Fruit fly (Drosophila melanogaster): ENCODE measurements around the gene kmr.

Gene kmr

dm6 chr3R:13724029-13724638 is 9.1 kb downstream of the kmr start:
- TF ChIP-seq CG8478 (optimal IDR thresholded peaks at IDR 0.05) (no peak), CTCF (optimal IDR thresholded peaks at IDR 0.05) (no peak)

DNA sequence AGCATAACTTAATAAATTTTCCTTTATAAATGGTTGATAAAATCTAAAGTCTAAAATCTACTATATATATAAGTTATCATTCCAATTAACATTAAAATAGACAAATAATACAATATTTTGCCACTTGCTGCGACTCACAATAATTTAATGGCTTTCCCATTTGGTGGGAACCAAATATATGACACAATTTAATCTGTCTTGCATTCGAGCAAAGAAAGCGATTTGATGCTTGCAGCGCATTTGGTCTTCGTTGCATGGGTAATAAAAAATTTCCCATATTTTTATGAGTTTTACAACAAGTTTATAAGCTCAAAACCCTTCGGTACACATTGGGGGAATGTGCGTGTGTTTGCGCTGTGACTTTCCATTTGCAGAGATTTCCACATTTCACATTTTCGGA is 11.8 kb downstream of the kmr start:
- TF ChIP-seq CTCF (optimal IDR thresholded peaks at IDR 0.05): no peak

- TF ChIP-seq CG8478 (optimal IDR thresholded peaks at IDR 0.05): no peak
- no peak for TF ChIP-seq CTCF (optimal IDR thresholded peaks at IDR 0.05)
Measured at dm6 chr3R:13728897-13729296, 13.9 kb downstream of the kmr start.

DNA sequence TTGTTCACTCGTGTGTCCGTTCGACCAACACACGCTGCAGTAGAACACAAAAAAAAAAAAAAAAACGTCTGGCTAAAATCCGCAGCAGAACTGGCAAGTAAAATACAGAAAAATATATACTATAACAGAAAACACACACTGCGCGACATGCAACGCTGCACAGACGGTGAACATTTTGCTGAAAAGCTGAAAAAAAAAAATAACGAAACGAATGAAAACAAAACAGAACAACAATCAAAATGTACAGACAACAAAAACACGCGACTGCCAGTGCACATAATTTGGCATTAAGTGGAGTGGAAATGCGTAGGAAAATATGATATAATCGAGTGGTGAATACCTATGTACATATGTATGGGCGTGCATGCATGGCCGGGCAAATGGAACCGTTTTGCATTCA is 15.0 kb downstream of the kmr start:
- TF ChIP-seq CG8478 (optimal IDR thresholded peaks at IDR 0.05): no peak
- no peak for TF ChIP-seq CTCF (optimal IDR thresholded peaks at IDR 0.05)

DNA sequence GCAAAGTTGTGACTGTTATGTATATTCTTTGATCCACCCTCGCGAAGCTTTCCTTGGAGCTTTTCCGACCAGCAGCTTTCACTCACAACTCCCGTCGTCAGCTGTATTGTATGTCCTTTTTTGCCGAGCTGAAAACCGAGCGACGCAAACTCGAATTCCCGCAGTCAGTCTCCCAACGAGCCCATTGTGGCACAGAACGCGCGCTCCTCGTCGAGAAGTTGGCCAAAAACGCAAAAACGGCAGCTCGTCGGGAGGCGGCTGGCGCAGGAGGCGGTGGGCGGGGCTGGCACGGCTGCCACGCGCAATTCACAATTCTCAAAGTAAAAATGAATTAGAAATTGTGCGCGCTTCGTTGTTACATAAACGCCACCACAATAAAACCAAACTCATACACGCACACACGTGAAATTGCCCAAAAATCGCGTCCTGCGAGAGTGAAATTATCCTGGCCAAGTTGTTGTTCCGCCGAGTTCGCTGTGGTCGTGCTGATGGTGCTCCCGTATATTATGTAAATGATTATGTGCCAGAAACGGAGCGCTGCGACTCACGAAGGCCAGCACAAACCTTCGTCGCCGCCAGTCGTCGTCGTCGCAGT is 20.4 kb downstream of the kmr start:
- TF ChIP-seq CTCF (optimal IDR thresholded peaks at IDR 0.05): no peak

DNA sequence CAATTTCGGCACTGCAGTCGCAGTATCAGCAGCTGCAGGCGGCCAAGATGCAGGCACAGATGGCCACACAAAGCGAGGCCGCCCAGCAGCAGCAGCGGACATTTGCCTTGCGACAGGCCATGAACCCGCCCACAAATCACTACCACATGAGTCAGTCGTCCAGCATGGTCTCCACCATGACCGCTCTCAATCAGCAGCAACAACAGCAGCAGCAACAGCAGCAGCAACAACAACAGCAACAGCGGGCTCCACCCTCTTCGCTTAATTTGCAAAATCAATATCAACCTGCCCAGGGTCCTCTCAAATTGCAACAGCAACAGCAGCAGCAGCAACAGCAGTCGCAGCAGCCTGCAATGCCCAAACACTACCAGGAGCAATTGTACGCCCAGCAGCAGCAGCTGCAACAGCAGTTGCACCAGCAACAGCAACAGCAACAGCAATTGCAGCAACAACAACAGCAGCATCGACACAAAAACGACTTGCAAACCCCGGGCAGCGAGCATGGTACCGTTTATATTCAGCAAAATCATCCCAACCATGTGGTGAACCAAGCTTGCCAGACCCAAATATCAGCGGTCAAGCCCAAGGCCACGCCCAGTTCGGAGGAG is 31.2 kb downstream of the kmr start:
- TF ChIP-seq CG8478 (optimal IDR thresholded peaks at IDR 0.05): no peak
- no peak for TF ChIP-seq CTCF (optimal IDR thresholded peaks at IDR 0.05)

DNA sequence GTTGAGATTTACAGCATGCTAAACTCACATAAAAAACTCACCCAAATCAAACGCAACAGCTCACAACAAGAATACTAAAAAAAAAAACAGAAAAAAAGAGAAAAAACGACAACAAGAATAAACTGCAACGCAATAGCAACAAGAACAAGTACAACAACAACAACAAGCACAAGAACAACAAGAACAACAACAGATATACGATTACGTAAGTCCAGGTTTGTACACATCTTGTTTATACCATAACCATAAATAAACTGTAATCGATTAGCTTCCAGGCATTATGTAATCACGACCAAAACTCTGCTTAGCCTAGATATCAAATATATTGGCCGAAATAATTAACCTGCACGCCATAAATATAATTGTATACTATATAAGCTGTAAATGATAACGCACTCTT is 46.6 kb downstream of the kmr start:
- no peak for TF ChIP-seq CTCF (optimal IDR thresholded peaks at IDR 0.05)
- TF ChIP-seq CG8478 (optimal IDR thresholded peaks at IDR 0.05): no peak

- TF ChIP-seq CTCF (optimal IDR thresholded peaks at IDR 0.05) (no peak), CG8478 (optimal IDR thresholded peaks at IDR 0.05) (no peak)
Measured at dm6 chr3R:13765001-13765400, 50.0 kb downstream of the kmr start.

- TF ChIP-seq CTCF (optimal IDR thresholded peaks at IDR 0.05) (no peak), CG8478 (optimal IDR thresholded peaks at IDR 0.05) (no peak)
Measured at dm6 chr3R:13765456-13765855, 50.4 kb downstream of the kmr start, which contains the start of gene CG9312. TSS of gene CG9312 (plus strand) at chr3R:13765756.

dm6 chr3R:13767239-13767638 is 52.2 kb downstream of the kmr start, which contains the start of gene Cht5:
TSS of gene Cht5 (plus strand) at chr3R:13767549.
- no peak for TF ChIP-seq CG8478 (optimal IDR thresholded peaks at IDR 0.05)
- no peak for TF ChIP-seq CTCF (optimal IDR thresholded peaks at IDR 0.05)

dm6 chr3R:13771195-13771594 is 56.2 kb downstream of the kmr start, which contains the start of gene CG9297:
TSS of gene CG9297 (plus strand) at chr3R:13771495.
- TF ChIP-seq CG8478 (optimal IDR thresholded peaks at IDR 0.05) (no peak), CTCF (optimal IDR thresholded peaks at IDR 0.05) (no peak)

DNA sequence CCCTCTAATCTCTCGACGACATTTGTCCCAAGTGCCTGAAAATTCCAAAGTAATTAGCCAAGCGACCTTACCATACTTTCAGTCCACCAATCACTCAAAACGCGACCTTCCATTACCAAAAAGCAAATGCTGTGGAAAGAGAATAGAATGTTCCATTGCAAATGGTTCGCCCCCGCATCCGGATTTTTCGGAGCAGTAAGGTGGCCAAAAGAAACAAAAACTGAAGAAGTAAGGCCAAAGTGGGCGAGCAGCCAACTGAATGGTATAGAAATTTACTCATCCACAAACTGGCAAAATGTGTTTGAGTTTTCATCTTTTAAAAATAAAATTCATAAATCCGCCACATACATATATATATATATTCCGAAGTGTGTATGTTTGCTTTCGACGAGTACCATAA is 58.3 kb downstream of the kmr start:
- no peak for TF ChIP-seq CG8478 (optimal IDR thresholded peaks at IDR 0.05)
- no peak for TF ChIP-seq CTCF (optimal IDR thresholded peaks at IDR 0.05)

- TF ChIP-seq CTCF (optimal IDR thresholded peaks at IDR 0.05) (no peak), CG8478 (optimal IDR thresholded peaks at IDR 0.05) (no peak)
Measured at dm6 chr3R:13779241-13779683, 64.3 kb downstream of the kmr start, which contains the start of the genes CG42375 and CG9288. TSS of gene CG42375 (plus strand) at chr3R:13779624. TSS of gene CG9288 (plus strand) at chr3R:13779624.

dm6 chr3R:13780769-13781168 is 65.8 kb downstream of the kmr start, which contains the start of gene CG9286:
TSS of gene CG9286 (plus strand) at chr3R:13780964.
- TF ChIP-seq CG8478 (optimal IDR thresholded peaks at IDR 0.05) (no peak), CTCF (optimal IDR thresholded peaks at IDR 0.05) (no peak)

- TF ChIP-seq CG8478 (optimal IDR thresholded peaks at IDR 0.05): no peak
- TF ChIP-seq CTCF (optimal IDR thresholded peaks at IDR 0.05): no peak
Measured at dm6 chr3R:13782035-13782434, 67.0 kb downstream of the kmr start, which contains the start of gene Dip-B. TSS of gene Dip-B (plus strand) at chr3R:13782288.

DNA sequence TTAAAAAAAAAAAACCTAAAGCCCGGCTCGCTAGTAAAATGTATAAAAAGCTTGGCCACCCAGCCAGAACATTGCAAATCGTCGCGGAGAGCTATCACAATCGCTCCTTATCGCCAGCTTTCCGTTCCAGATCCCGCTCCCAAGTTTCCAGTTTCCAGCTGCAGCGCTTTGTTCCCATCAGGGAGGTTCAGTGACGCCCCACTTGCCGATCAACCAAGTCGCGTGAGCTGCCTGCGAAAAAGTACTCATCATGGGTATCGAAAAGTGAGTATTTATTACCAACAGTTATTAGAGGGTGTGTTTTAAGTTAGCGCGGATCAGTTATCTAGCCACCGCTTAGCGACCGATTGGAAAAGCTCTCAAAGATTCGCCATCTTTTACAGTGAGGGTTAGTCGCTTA is 67.6 kb downstream of the kmr start:
- TF ChIP-seq CTCF (optimal IDR thresholded peaks at IDR 0.05): no peak
- no peak for TF ChIP-seq CG8478 (optimal IDR thresholded peaks at IDR 0.05)
